Fruit fly (Drosophila melanogaster): ENCODE results near the gene Septin2.
A peak's percentile ranks its signal among the peaks of the same experiment; 100 is the strongest.

The Septin2 gene

dm6 chr3R:20594194-20595144 is 6.3 kb upstream of the Septin2 start (continued):
- TF ChIP-seq jigr1 (GFP tag; IDR thresholded peaks at IDR 0.05): peak; percentile 59; the same call in 1 of the 3 replicates
- TF ChIP-seq Myb (GFP tag; optimal IDR thresholded peaks at IDR 0.05): no peak
- no peak for TF ChIP-seq mam (GFP tag; optimal IDR thresholded peaks at IDR 0.05)
- peak; percentile 85 for TF ChIP-seq CG18619 (GFP tag; optimal IDR thresholded peaks at IDR 0.05)
- peak; percentile 27; the same call in 1 of the 2 replicates for TF ChIP-seq CG17612 (GFP tag; IDR thresholded peaks at IDR 0.05)
- TF ChIP-seq Oaz (GFP tag; IDR thresholded peaks at IDR 0.05): peak; percentile 42; the same call in 1 of the 2 replicates
- peak; percentile 83 for TF ChIP-seq CG13296 (GFP tag; optimal IDR thresholded peaks at IDR 0.05)
- peak; percentile 70 for TF ChIP-seq trh (GFP tag; optimal IDR thresholded peaks at IDR 0.05)
- peak; percentile 97 for TF ChIP-seq dmrt11E (tag; optimal IDR thresholded peaks at IDR 0.05)
- TF ChIP-seq CG10209 (GFP tag; optimal IDR thresholded peaks at IDR 0.05): peak; percentile 87
- TF ChIP-seq CG17829 (tag; optimal IDR thresholded peaks at IDR 0.05): peak; percentile 97
- TF ChIP-seq CG3163 (GFP tag; optimal IDR thresholded peaks at IDR 0.05): no peak
- peak; percentile 84 for TF ChIP-seq Hmr (GFP tag; optimal IDR thresholded peaks at IDR 0.05)
- peak; percentile 79 for TF ChIP-seq CG3281 (GFP tag; optimal IDR thresholded peaks at IDR 0.05)
- TF ChIP-seq pfk (GFP tag; optimal IDR thresholded peaks at IDR 0.05): peak; percentile 13
- TF ChIP-seq CG13894 (tag; optimal IDR thresholded peaks at IDR 0.05): no peak
- TF ChIP-seq CG10565 (GFP tag; optimal IDR thresholded peaks at IDR 0.05): peak; percentile 10
- TF ChIP-seq Dip2 (GFP tag; IDR thresholded peaks at IDR 0.05): no peak
- peak; percentile 94 for TF ChIP-seq unpg (GFP tag; optimal IDR thresholded peaks at IDR 0.05)
- TF ChIP-seq CG4730 (GFP tag; IDR thresholded peaks at IDR 0.05): peak; percentile 52
- 0 out of 2 replicates have a peak, but pooled peaks have one; percentile 8 for TF ChIP-seq NFAT (GFP tag; IDR thresholded peaks at IDR 0.05)
- peak; percentile 49; the same call in 1 of the 2 replicates for TF ChIP-seq CG1024 (GFP tag; IDR thresholded peaks at IDR 0.05)
- TF ChIP-seq CG7745 (tag; optimal IDR thresholded peaks at IDR 0.05): no peak
- TF ChIP-seq Xrp1 (GFP tag; IDR thresholded peaks at IDR 0.05): peak; percentile 94
- TF ChIP-seq CG4854 (GFP tag; optimal IDR thresholded peaks at IDR 0.05): no peak
- TF ChIP-seq dysf (GFP tag; IDR thresholded peaks at IDR 0.05): peak; percentile 88
- peak; percentile 89 for TF ChIP-seq CG16815 (GFP tag; optimal IDR thresholded peaks at IDR 0.05)
- TF ChIP-seq CG7963 (GFP tag; IDR thresholded peaks at IDR 0.05; ENCODE audit: partially characterized antibody): no peak
- TF ChIP-seq dimm (GFP tag; IDR thresholded peaks at IDR 0.05): no peak
- peak; percentile 74 for TF ChIP-seq CG10431 (GFP tag; optimal IDR thresholded peaks at IDR 0.05)
- TF ChIP-seq CG17912 (GFP tag; optimal IDR thresholded peaks at IDR 0.05): no peak
- TF ChIP-seq lilli (GFP tag; optimal IDR thresholded peaks at IDR 0.05): peak; percentile 40
- no peak for TF ChIP-seq pho (GFP tag; optimal IDR thresholded peaks at IDR 0.05)
- TF ChIP-seq Hr78 (GFP tag; optimal IDR thresholded peaks at IDR 0.05): peak in 1 of 2 experiments; percentile 82
- no peak for TF ChIP-seq hb (GFP tag; IDR thresholded peaks at IDR 0.05; ENCODE audit: partially characterized antibody)
- no peak for TF ChIP-seq Dad (GFP tag; optimal IDR thresholded peaks at IDR 0.05)
- peak; percentile 89 for TF ChIP-seq lmd (GFP tag; IDR thresholded peaks at IDR 0.05)
- TF ChIP-seq CG12071 (GFP tag; optimal IDR thresholded peaks at IDR 0.05): no peak
- peak; percentile 47 for TF ChIP-seq da (GFP tag; optimal IDR thresholded peaks at IDR 0.05)
- TF ChIP-seq Bteb2 (GFP tag; optimal IDR thresholded peaks at IDR 0.05): no peak
- peak; percentile 88 for TF ChIP-seq CG7271 (tag; optimal IDR thresholded peaks at IDR 0.05)
- peak; percentile 97 for TF ChIP-seq phol (tag; optimal IDR thresholded peaks at IDR 0.05)
- TF ChIP-seq lab (GFP tag; optimal IDR thresholded peaks at IDR 0.05): peak; percentile 87
- TF ChIP-seq pum (GFP tag; optimal IDR thresholded peaks at IDR 0.05): no peak
- peak; percentile 98 for TF ChIP-seq CG18262 (tag; optimal IDR thresholded peaks at IDR 0.05)
- peak; percentile 94 for TF ChIP-seq CG10267 (tag; optimal IDR thresholded peaks at IDR 0.05)
- TF ChIP-seq MBD-R2 (GFP tag; IDR thresholded peaks at IDR 0.05): no peak; the same call in 1 of the 2 replicates
- peak; percentile 85 for TF ChIP-seq Hr3 (GFP tag; optimal IDR thresholded peaks at IDR 0.05)
